Worm (Caenorhabditis elegans) whole organism, early embryonic: ENCODE results near the gene M28.9.

ENCODE experiments used
- aly-1 ChIP-seq: sonication (generic microtip); optimal IDR thresholded peaks from 2 replicates; lab custom pipeline; 2016; ENCODE audit warnings: missing genetic modification characterization, missing compliant biosample characterization
- ama-1 ChIP-seq: fragments of 150-350 bp; optimal IDR thresholded peaks from 2 replicates; lab custom pipeline; 2014

ce11 chrII:10662698-10663097 lies 23.5 kb downstream of the M28.9 start, which contains the start of gene D2089.8:
- no peak for TF ChIP-seq ama-1 (lab: Kevin White, UChicago)
- TF ChIP-seq aly-1 (tag; lab: Kevin White, UChicago), result no peak
